Worm (Caenorhabditis elegans): ENCODE data around the gene F59B2.13.

The F59B2.13 gene

ce11 chrIII:9005905-9006372 lies 20.9 kb downstream of the F59B2.13 start, which contains the start of gene rab-6.1:
Gene rab-6.1, minus strand, starts transcription at chrIII:9005955.
- peak; percentile 56 for TF ChIP-seq D2030.7 (GFP tag; IDR thresholded peaks at IDR 0.05)
- peak; percentile 65 for TF ChIP-seq ceh-100 (GFP tag; IDR thresholded peaks at IDR 0.05)
- TF ChIP-seq bed-1 (GFP tag; IDR thresholded peaks at IDR 0.05) = 0 out of 2 replicates have a peak, but pooled peaks have one; percentile 24

- no peak for TF ChIP-seq F22D6.2 (tag; optimal IDR thresholded peaks at IDR 0.05)
- TF ChIP-seq Y56A3A.18 (GFP tag; IDR thresholded peaks at IDR 0.05) = no peak
- TF ChIP-seq ekl-4 (GFP tag; IDR thresholded peaks at IDR 0.05) = no peak
- no peak for TF ChIP-seq lsl-1 (GFP tag; optimal IDR thresholded peaks at IDR 0.05)
- no peak for TF ChIP-seq Y67H2A.10 (GFP tag; conservative IDR thresholded peaks at IDR 0.05)
- TF ChIP-seq nhr-80 (tag; optimal IDR thresholded peaks at IDR 0.05) = no peak
- TF ChIP-seq Y95B8A.8 (GFP tag; IDR thresholded peaks at IDR 0.05) = peak; percentile 74; the same call in 1 of the 2 replicates
- peak; percentile 59; the same call in 1 of the 2 replicates for TF ChIP-seq B0336.3 (GFP tag; IDR thresholded peaks at IDR 0.05)
- no peak for TF ChIP-seq nhr-179 (tag; optimal IDR thresholded peaks at IDR 0.05)
- TF ChIP-seq aptf-2 (GFP tag; conservative IDR thresholded peaks at IDR 0.05) = no peak
- TF ChIP-seq rpc-1 (optimal IDR thresholded peaks at IDR 0.05) = no peak
- no peak for TF ChIP-seq rpc-1 (tag; optimal IDR thresholded peaks at IDR 0.05)
- TF ChIP-seq F49E8.2 (tag; optimal IDR thresholded peaks at IDR 0.05; ENCODE audit: insufficient read depth) = peak; percentile 23
- peak; percentile 26; the same call in 1 of the 2 replicates for TF ChIP-seq hmg-1.2 (GFP tag; IDR thresholded peaks at IDR 0.05)
- peak; percentile 8 for TF ChIP-seq unc-130 (GFP tag; optimal IDR thresholded peaks at IDR 0.05)
- peak; percentile 63; the same call in 1 of the 2 replicates for TF ChIP-seq Y79H2A.3 (GFP tag; conservative IDR thresholded peaks at IDR 0.05)
- TF ChIP-seq ceh-58 (GFP tag; IDR thresholded peaks at IDR 0.05) = 0 out of 2 replicates have a peak, but pooled peaks have one; percentile 76
- TF ChIP-seq attf-3 (GFP tag; conservative IDR thresholded peaks at IDR 0.05) = no peak
- TF ChIP-seq zfh-2 (GFP tag; conservative IDR thresholded peaks at IDR 0.05) = no peak
- TF ChIP-seq chd-7 (tag; optimal IDR thresholded peaks at IDR 0.05) = no peak
- TF ChIP-seq T26A5.8 (tag; optimal IDR thresholded peaks at IDR 0.05) = no peak
- no peak for TF ChIP-seq lin-40 (tag; optimal IDR thresholded peaks at IDR 0.05)
- TF ChIP-seq atf-7 (tag; optimal IDR thresholded peaks at IDR 0.05) = no peak
- TF ChIP-seq ztf-3 (GFP tag; optimal IDR thresholded peaks at IDR 0.05) = no peak
- peak; percentile 41 for TF ChIP-seq him-1 (tag; optimal IDR thresholded peaks at IDR 0.05)
- no peak for TF ChIP-seq dpl-1 (GFP tag; optimal IDR thresholded peaks at IDR 0.05)
- no peak; the same call in 1 of the 2 replicates for TF ChIP-seq madf-6 (GFP tag; IDR thresholded peaks at IDR 0.05)
- no peak for TF ChIP-seq athp-1 (tag; optimal IDR thresholded peaks at IDR 0.05)
- no peak for TF ChIP-seq mel-28 (tag; optimal IDR thresholded peaks at IDR 0.05; ENCODE audit: borderline replicate concordance)
- no peak for TF ChIP-seq sea-2 (GFP tag; IDR thresholded peaks at IDR 0.05)
- no peak for TF ChIP-seq B0261.1 (tag; optimal IDR thresholded peaks at IDR 0.05)
- no peak for TF ChIP-seq cebp-1 (GFP tag; IDR thresholded peaks at IDR 0.05)
- peak; percentile 29 for TF ChIP-seq cebp-1 (tag; optimal IDR thresholded peaks at IDR 0.05)
- TF ChIP-seq ztf-28 (GFP tag; IDR thresholded peaks at IDR 0.05) = no peak
- no peak for TF ChIP-seq ama-1 (optimal IDR thresholded peaks at IDR 0.05)
- TF ChIP-seq ama-1 (GFP tag; optimal IDR thresholded peaks at IDR 0.05) = peak in 1 of 2 experiments; percentile 44
- no peak for TF ChIP-seq bed-1 (GFP tag; IDR thresholded peaks at IDR 0.05)
- TF ChIP-seq snpc-3.4 (tag; optimal IDR thresholded peaks at IDR 0.05) = no peak
- TF ChIP-seq hrde-1 (tag; optimal IDR thresholded peaks at IDR 0.05; ENCODE audit: borderline replicate concordance) = peak; percentile 59
- no peak for TF ChIP-seq mes-4 (tag; optimal IDR thresholded peaks at IDR 0.05)
- no peak for TF ChIP-seq F33H1.4 (GFP tag; IDR thresholded peaks at IDR 0.05)
- TF ChIP-seq tlf-1 (GFP tag; optimal IDR thresholded peaks at IDR 0.05) = peak; percentile 20
- peak; percentile 9 for TF ChIP-seq F52B5.7 (tag; optimal IDR thresholded peaks at IDR 0.05)
- TF ChIP-seq Y53G8AR.9 (GFP tag; conservative IDR thresholded peaks at IDR 0.05) = 0 out of 2 replicates have a peak, but pooled peaks have one; percentile 47
- TF ChIP-seq Y53F4B.3 (GFP tag; IDR thresholded peaks at IDR 0.05) = no peak
- TF ChIP-seq F57C9.4 (tag; optimal IDR thresholded peaks at IDR 0.05) = no peak
Measured at ce11 chrIII:9004658-9005057, 22.2 kb downstream of the F59B2.13 start.
